Fruit fly (Drosophila melanogaster) whole organism, prepupa: ENCODE data around the gene ebd2.

Experiments used
- Blimp-1 ChIP-seq: fragments of 200-800 bp; sonication (Bioruptor generic); optimal IDR thresholded peaks from 3 replicates; lab custom pipeline; 2017; ENCODE audit warnings: missing biosample characterization, missing genetic modification characterization, mild to moderate bottlenecking, moderate library complexity, missing genetic modification reagents
- CG10669 ChIP-seq: fragments of 200-800 bp; sonication (Bioruptor generic); optimal IDR thresholded peaks from 3 replicates; lab custom pipeline; 2018; ENCODE audit warnings: missing biosample characterization, mild to moderate bottlenecking, missing genetic modification characterization, moderate library complexity
- CG11294 ChIP-seq: fragments of 200-800 bp; sonication (Bioruptor generic); IDR thresholded peaks from 2 replicates; pipeline ENCODE4 v1.3.6; 2022; ENCODE audit warnings: missing biosample characterization, missing genetic modification characterization
- CG11762 ChIP-seq: fragments of 200-800 bp; sonication (Bioruptor generic); optimal IDR thresholded peaks from 3 replicates; lab custom pipeline; 2016; ENCODE audit warnings: missing biosample characterization, missing genetic modification characterization; ENCODE audit not compliant: insufficient read depth
- CG11902 ChIP-seq: fragments of 200-800 bp; sonication (Bioruptor generic); optimal IDR thresholded peaks from 3 replicates; lab custom pipeline; 2016; ENCODE audit warnings: missing biosample characterization, missing genetic modification characterization
- CG15336 ChIP-seq: fragments of 200-800 bp; sonication (Bioruptor generic); IDR thresholded peaks from 2 replicates; pipeline ENCODE4 v1.3.6; 2022; ENCODE audit warnings: missing biosample characterization, missing genetic modification characterization
- CG1621 ChIP-seq: fragments of 200-800 bp; sonication (Bioruptor generic); optimal IDR thresholded peaks from 3 replicates; lab custom pipeline; 2018; ENCODE audit warnings: missing biosample characterization, mild to moderate bottlenecking, missing genetic modification characterization
- CG16779 ChIP-seq: fragments of 200-800 bp; sonication (Bioruptor generic); optimal IDR thresholded peaks from 3 replicates; lab custom pipeline; 2017; ENCODE audit warnings: missing biosample characterization, mild to moderate bottlenecking, missing genetic modification characterization
- CG3032 ChIP-seq: fragments of 200-800 bp; optimal IDR thresholded peaks from 2 replicates; lab custom pipeline; 2019; ENCODE audit warnings: missing biosample characterization, mild to moderate bottlenecking, missing genetic modification characterization, moderate library complexity
- CG31627 ChIP-seq: fragments of 200-800 bp; sonication (Bioruptor generic); optimal IDR thresholded peaks from 3 replicates; lab custom pipeline; 2016; ENCODE audit warnings: missing biosample characterization, missing genetic modification characterization
- CG32006 ChIP-seq: fragments of 200-800 bp; sonication (Bioruptor generic); optimal IDR thresholded peaks from 3 replicates; lab custom pipeline; 2017; ENCODE audit warnings: missing biosample characterization, mild to moderate bottlenecking, missing genetic modification characterization
- CG34406 ChIP-seq: fragments of 200-800 bp; sonication (Bioruptor generic); optimal IDR thresholded peaks from 3 replicates; lab custom pipeline; 2016; ENCODE audit warnings: missing biosample characterization, missing genetic modification characterization
- CG3919 ChIP-seq: fragments of 200-800 bp; sonication (Bioruptor generic); optimal IDR thresholded peaks from 3 replicates; lab custom pipeline; 2016; ENCODE audit warnings: missing biosample characterization, missing genetic modification characterization
- CG6163 ChIP-seq: fragments of 200-800 bp; sonication (Bioruptor generic); IDR thresholded peaks from 3 replicates; pipeline ENCODE4 v1.3.6; 2022; ENCODE audit warnings: missing biosample characterization, missing genetic modification characterization
- CG6276 ChIP-seq: fragments of 200-800 bp; sonication (Bioruptor generic); optimal IDR thresholded peaks from 2 replicates; lab custom pipeline; 2017; ENCODE audit warnings: missing biosample characterization, mild to moderate bottlenecking, missing genetic modification characterization
- CG6792 ChIP-seq: fragments of 200-800 bp; sonication (Bioruptor generic); optimal IDR thresholded peaks from 3 replicates; lab custom pipeline; 2016; ENCODE audit warnings: missing biosample characterization, missing genetic modification characterization
- CG6808 ChIP-seq: fragments of 200-800 bp; sonication (Bioruptor generic); optimal IDR thresholded peaks from 3 replicates; lab custom pipeline; 2017; ENCODE audit warnings: missing biosample characterization, missing genetic modification characterization, mild to moderate bottlenecking, moderate library complexity, missing genetic modification reagents
- CG6854 ChIP-seq: fragments of 200-800 bp; sonication (Bioruptor generic); optimal IDR thresholded peaks from 2 replicates; lab custom pipeline; 2017; ENCODE audit warnings: missing biosample characterization, mild to moderate bottlenecking, missing genetic modification characterization
- CG7368 ChIP-seq: fragments of 200-800 bp; sonication (Bioruptor generic); optimal IDR thresholded peaks from 3 replicates; lab custom pipeline; 2016; ENCODE audit warnings: missing biosample characterization, missing genetic modification characterization
- CG8319 ChIP-seq: fragments of 200-800 bp; sonication (Bioruptor generic); optimal IDR thresholded peaks from 3 replicates; lab custom pipeline; 2016; ENCODE audit warnings: missing biosample characterization, missing genetic modification characterization
- CG8632 ChIP-seq: fragments of 200-800 bp; sonication (Bioruptor generic); optimal IDR thresholded peaks from 3 replicates; lab custom pipeline; 2016; ENCODE audit warnings: missing biosample characterization, missing genetic modification characterization
- CG9139 ChIP-seq: fragments of 200-800 bp; sonication (Bioruptor generic); optimal IDR thresholded peaks from 3 replicates; lab custom pipeline; 2017; ENCODE audit warnings: missing biosample characterization, mild to moderate bottlenecking, missing genetic modification characterization
- Eip75B ChIP-seq: fragments of 200-800 bp; sonication (Bioruptor generic); optimal IDR thresholded peaks from 3 replicates; lab custom pipeline; 2016; ENCODE audit warnings: missing biosample characterization, missing genetic modification characterization
- Eip78C ChIP-seq: fragments of 200-800 bp; sonication (Bioruptor generic); peaks from one replicate; lab custom pipeline; 2016; ENCODE audit warnings: missing biosample characterization, missing genetic modification characterization
- Eip93F ChIP-seq: fragments of 200-800 bp; sonication (Bioruptor generic); optimal IDR thresholded peaks from 2 replicates; lab custom pipeline; 2016; ENCODE audit warnings: missing biosample characterization, mild to moderate bottlenecking, missing genetic modification characterization
- Ets21C ChIP-seq: fragments of 200-800 bp; sonication (Bioruptor generic); optimal IDR thresholded peaks from 3 replicates; lab custom pipeline; 2016; ENCODE audit warnings: missing biosample characterization, missing genetic modification characterization
- Ets96B ChIP-seq: fragments of 200-800 bp; optimal IDR thresholded peaks from 2 replicates; lab custom pipeline; 2019; ENCODE audit warnings: missing biosample characterization, mild to moderate bottlenecking, missing genetic modification characterization, moderate library complexity
- Met ChIP-seq: fragments of 200-800 bp; sonication (Bioruptor generic); optimal IDR thresholded peaks from 3 replicates; lab custom pipeline; 2016; ENCODE audit warnings: missing biosample characterization, missing genetic modification characterization
- OdsH ChIP-seq: fragments of 200-800 bp; sonication (Bioruptor generic); optimal IDR thresholded peaks from 3 replicates; lab custom pipeline; 2016; ENCODE audit warnings: missing biosample characterization, missing genetic modification characterization
- Smox ChIP-seq: fragments of 200-800 bp; sonication (Bioruptor generic); optimal IDR thresholded peaks from 3 replicates; lab custom pipeline; 2016; ENCODE audit warnings: missing biosample characterization, missing genetic modification characterization
- Sox14 ChIP-seq: fragments of 200-800 bp; sonication (Bioruptor generic); optimal IDR thresholded peaks from 3 replicates; lab custom pipeline; 2016; ENCODE audit warnings: missing biosample characterization, missing genetic modification characterization
- Sox15 ChIP-seq: fragments of 200-800 bp; sonication (Bioruptor generic); optimal IDR thresholded peaks from 3 replicates; lab custom pipeline; 2016; ENCODE audit warnings: missing biosample characterization, missing genetic modification characterization
- achi ChIP-seq: fragments of 200-800 bp; sonication (Bioruptor generic); optimal IDR thresholded peaks from 3 replicates; lab custom pipeline; 2016; ENCODE audit warnings: missing biosample characterization, missing genetic modification characterization
- cyc ChIP-seq: fragments of 200-800 bp; sonication (Bioruptor generic); optimal IDR thresholded peaks from 3 replicates; lab custom pipeline; 2016; ENCODE audit warnings: missing biosample characterization, missing genetic modification characterization
- dac ChIP-seq: fragments of 200-800 bp; sonication (Bioruptor generic); optimal IDR thresholded peaks from 2 replicates; lab custom pipeline; 2017; ENCODE audit warnings: missing biosample characterization, mild to moderate bottlenecking, missing genetic modification characterization
- dsx ChIP-seq: fragments of 200-800 bp; optimal IDR thresholded peaks from 3 replicates; lab custom pipeline; 2019; ENCODE audit warnings: missing biosample characterization, mild to moderate bottlenecking, missing genetic modification characterization, moderate library complexity; ENCODE audit not compliant: poor library complexity, severe bottlenecking
- eg ChIP-seq: fragments of 200-800 bp; sonication (Bioruptor generic); IDR thresholded peaks from 3 replicates; pipeline ENCODE4 v1.3.6; 2022; ENCODE audit warnings: missing biosample characterization, missing genetic modification characterization
- esn ChIP-seq: fragments of 200-800 bp; sonication (Bioruptor generic); optimal IDR thresholded peaks from 2 replicates; lab custom pipeline; 2016; ENCODE audit warnings: missing biosample characterization, mild to moderate bottlenecking, missing genetic modification characterization, moderate library complexity
- fd85E ChIP-seq: fragments of 200-800 bp; sonication (Bioruptor generic); optimal IDR thresholded peaks from 3 replicates; lab custom pipeline; 2016; ENCODE audit warnings: missing biosample characterization, missing genetic modification characterization
- fkh ChIP-seq: fragments of 200-800 bp; sonication (Bioruptor generic); optimal IDR thresholded peaks from 3 replicates; lab custom pipeline; 2017; ENCODE audit warnings: missing biosample characterization, mild to moderate bottlenecking, missing genetic modification characterization, moderate library complexity
- net ChIP-seq: fragments of 200-800 bp; sonication (Bioruptor generic); optimal IDR thresholded peaks from 3 replicates; lab custom pipeline; 2016; ENCODE audit warnings: missing biosample characterization, missing genetic modification characterization
- pdm3 ChIP-seq: fragments of 200-800 bp; sonication (Bioruptor generic); optimal IDR thresholded peaks from 3 replicates; lab custom pipeline; 2016; ENCODE audit warnings: missing biosample characterization, missing genetic modification characterization
- salr ChIP-seq, 2 experiments: fragments of 200-800 bp; sonication (Bioruptor generic); optimal IDR thresholded peaks; 3 replicates each; lab custom pipeline; 2016 to 2018; ENCODE audit warnings: missing biosample characterization in 2 of 2, missing genetic modification characterization in 2 of 2, mild to moderate bottlenecking in 1 of 2
- spab ChIP-seq: fragments of 200-800 bp; sonication (Bioruptor generic); optimal IDR thresholded peaks from 2 replicates; lab custom pipeline; 2017; ENCODE audit warnings: missing biosample characterization, mild to moderate bottlenecking, missing genetic modification characterization, missing genetic modification reagents
- ss ChIP-seq, 2 experiments: fragments of 200-800 bp; sonication (Bioruptor generic); optimal IDR thresholded peaks; 2 replicates in 1 of 2; 3 replicates in 1 of 2; lab custom pipeline; 2017 to 2018; ENCODE audit warnings: mild to moderate bottlenecking in 2 of 2, missing biosample characterization in 2 of 2, missing genetic modification characterization in 2 of 2, moderate library complexity in 1 of 2
- vri ChIP-seq: fragments of 200-800 bp; sonication (Bioruptor generic); optimal IDR thresholded peaks from 3 replicates; lab custom pipeline; 2016; ENCODE audit warnings: missing biosample characterization, mild to moderate bottlenecking, missing genetic modification characterization

ebd2 gene

DNA sequence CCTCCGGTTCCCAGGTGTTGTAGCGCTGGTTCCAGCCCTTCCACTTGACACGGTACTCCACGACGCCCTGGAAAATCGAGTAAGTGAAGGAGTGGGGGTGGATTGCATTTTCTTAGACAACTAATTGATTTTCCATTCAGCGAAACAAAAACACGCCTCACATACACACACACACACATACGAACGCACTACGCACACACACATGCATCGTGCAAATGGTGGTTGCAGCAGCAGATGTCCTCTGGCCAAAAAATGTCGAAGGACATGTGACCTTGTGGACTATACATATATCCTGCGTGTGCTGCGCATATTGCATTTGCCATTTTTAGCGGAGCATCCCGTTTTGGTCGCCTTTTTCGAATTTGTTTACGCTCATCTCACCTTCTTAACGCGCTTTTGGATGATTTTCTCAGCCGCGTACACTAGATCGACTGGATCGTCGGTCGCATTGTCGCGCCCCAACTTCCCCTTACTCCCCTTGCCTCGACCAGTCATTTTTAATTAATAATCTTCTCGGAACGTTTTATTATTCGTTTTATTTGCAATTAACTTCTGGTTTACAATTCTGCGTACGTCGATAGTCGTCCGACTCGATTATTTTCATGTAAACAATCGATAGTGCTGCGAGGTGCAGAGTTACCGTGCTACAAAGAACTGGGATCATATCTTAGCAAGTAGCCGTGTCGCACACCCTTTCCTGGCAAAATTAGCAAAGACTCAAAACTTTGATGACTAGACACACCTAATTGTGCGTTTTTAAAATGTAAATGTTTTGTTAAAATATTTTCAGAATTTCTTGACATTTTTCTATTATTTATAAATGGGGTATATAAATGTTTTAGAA, 31.4 kb downstream of the ebd2 start, which contains the start of gene Pc:
Gene Pc, minus strand, starts transcription at position 605 of the 844 bp plus-strand sequence.
- TF ChIP-seq CG6808 (GFP tag; lab: Kevin White, UChicago) (no peak), fkh (GFP tag; lab: Kevin White, UChicago) (peak; percentile 24), CG3032 (peak; percentile 13), dsx (GFP tag; lab: Kevin White, UChicago) (no peak), Eip78C (GFP tag; lab: Kevin White, UChicago) (peak; percentile 39), Sox14 (peak; percentile 57)

DNA sequence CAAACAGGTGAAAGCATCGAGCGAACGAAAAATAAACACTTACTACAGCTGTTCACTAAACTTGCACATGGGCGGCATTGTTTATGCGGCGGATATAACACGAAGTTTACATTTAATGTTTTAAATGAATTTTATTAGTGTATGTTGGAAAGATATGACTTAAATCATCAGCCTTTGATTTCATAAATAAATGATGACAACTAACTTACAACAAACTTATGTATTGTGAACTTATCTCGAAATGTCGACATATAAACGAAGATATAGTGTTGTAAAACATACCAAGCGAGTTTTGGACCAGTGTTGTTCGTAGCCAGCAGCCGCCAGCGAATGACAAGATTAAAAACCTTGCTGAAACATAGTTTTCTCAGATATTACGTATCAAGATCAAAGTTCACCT, 44.7 kb downstream of the ebd2 start, which contains the start of the genes CG11309 and CG7632:
Gene CG11309, minus strand, starts transcription at position 259 of the 400 bp plus-strand sequence.
Gene CG7632, plus strand, starts transcription at position 298 of the 400 bp plus-strand sequence.
- TF ChIP-seq CG7368 (peak; percentile 99), salr (GFP tag; optimal IDR thresholded peaks at IDR 0.05; lab: Kevin White, UChicago) (peak; percentile 99), CG1621 (tag; lab: Kevin White, UChicago) (peak; percentile 99), CG32006 (GFP tag; lab: Kevin White, UChicago) (peak; percentile 99), CG11902 (GFP tag; lab: Kevin White, UChicago) (peak; percentile 95), Eip78C (GFP tag; lab: Kevin White, UChicago) (peak; percentile 100), Eip93F (GFP tag; lab: Kevin White, UChicago) (peak; percentile 98), CG8319 (peak; percentile 97), ss (GFP tag; optimal IDR thresholded peaks at IDR 0.05; lab: Kevin White, UChicago) (peak; percentile 99 to 100), Ets21C (GFP tag; lab: Kevin White, UChicago) (peak; percentile 98), CG11294 (GFP tag; lab: Robert Waterston, UW) (peak; percentile 98), vri (GFP tag; lab: Kevin White, UChicago) (peak; percentile 99), CG10669 (GFP tag; lab: Kevin White, UChicago) (peak; percentile 100), CG6163 (GFP tag; lab: Robert Waterston, UW) (peak; percentile 100), CG6792 (GFP tag; lab: Kevin White, UChicago) (peak; percentile 99), CG6276 (GFP tag; lab: Kevin White, UChicago) (peak; percentile 97), Blimp-1 (peak; percentile 97), Sox14 (peak; percentile 99), achi (GFP tag; lab: Kevin White, UChicago) (peak; percentile 99), CG34406 (GFP tag; lab: Kevin White, UChicago) (peak; percentile 100), Smox (GFP tag; lab: Kevin White, UChicago) (peak; percentile 99), CG16779 (tag; lab: Kevin White, UChicago) (peak; percentile 99), Met (GFP tag; lab: Kevin White, UChicago) (peak; percentile 99), cyc (peak; percentile 99), fkh (GFP tag; lab: Kevin White, UChicago) (peak; percentile 97), CG8632 (peak; percentile 99), CG3032 (peak; percentile 100), esn (peak; percentile 100), CG15336 (GFP tag; lab: Robert Waterston, UW) (peak; percentile 99), eg (peak; percentile 99), CG6854 (peak; percentile 99), pdm3 (peak; percentile 99), fd85E (GFP tag; lab: Kevin White, UChicago) (peak; percentile 97), CG3919 (GFP tag; lab: Kevin White, UChicago) (peak; percentile 100), CG31627 (peak; percentile 99), OdsH (GFP tag; lab: Kevin White, UChicago) (peak; percentile 99), Eip75B (GFP tag; lab: Kevin White, UChicago) (peak; percentile 100), net (peak; percentile 100), CG11762 (peak; percentile 99), spab (GFP tag; lab: Kevin White, UChicago) (peak; percentile 99), Ets96B (tag; lab: Kevin White, UChicago) (peak; percentile 100), dac (GFP tag; lab: Kevin White, UChicago) (peak; percentile 98), dsx (GFP tag; lab: Kevin White, UChicago) (peak; percentile 99), Sox15 (GFP tag; lab: Kevin White, UChicago) (peak; percentile 97), CG9139 (GFP tag; lab: Kevin White, UChicago) (peak; percentile 99)
